Fruit fly (Drosophila melanogaster) whole organism, larva: Measurements from ENCODE around the gene Rala.
A peak's percentile ranks its signal among the peaks of the same experiment; 100 is the strongest.

Experiments used
- noc ChIP-seq: fragments of 200-800 bp; sonication (Bioruptor generic); optimal IDR thresholded peaks from 3 replicates; lab custom pipeline; 2019; ENCODE audit warnings: missing biosample characterization, mild to moderate bottlenecking, missing genetic modification characterization, moderate library complexity

Rala gene

DNA sequence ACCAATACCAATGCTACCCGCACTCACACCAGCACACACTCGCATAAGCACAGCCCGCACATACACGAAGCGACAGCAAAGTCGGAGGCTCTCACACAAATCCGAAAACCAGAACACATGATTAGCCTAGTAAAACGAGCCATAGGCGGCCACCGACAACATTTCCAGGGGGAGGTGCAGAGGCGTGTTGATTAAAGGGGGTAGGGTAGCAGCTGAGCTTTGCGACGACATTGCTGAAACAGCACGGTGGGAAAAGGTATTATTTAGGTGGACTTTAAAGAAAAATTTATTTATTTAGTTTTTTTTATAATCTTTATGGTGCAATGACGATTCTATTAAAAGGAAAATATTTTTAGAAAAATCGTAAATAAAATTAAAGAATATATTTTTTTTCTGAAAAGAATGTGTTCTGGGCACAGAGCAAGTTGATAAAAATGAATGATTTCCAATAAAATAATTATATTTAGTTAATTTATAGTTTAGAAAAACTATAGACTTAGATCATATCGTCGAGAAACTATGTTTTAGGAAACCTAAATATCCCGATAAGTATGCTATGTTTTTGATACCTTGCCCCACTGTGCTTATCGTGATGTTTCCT, 24.6 kb upstream of the Rala start:
- TF ChIP-seq noc = peak; percentile 83

DNA sequence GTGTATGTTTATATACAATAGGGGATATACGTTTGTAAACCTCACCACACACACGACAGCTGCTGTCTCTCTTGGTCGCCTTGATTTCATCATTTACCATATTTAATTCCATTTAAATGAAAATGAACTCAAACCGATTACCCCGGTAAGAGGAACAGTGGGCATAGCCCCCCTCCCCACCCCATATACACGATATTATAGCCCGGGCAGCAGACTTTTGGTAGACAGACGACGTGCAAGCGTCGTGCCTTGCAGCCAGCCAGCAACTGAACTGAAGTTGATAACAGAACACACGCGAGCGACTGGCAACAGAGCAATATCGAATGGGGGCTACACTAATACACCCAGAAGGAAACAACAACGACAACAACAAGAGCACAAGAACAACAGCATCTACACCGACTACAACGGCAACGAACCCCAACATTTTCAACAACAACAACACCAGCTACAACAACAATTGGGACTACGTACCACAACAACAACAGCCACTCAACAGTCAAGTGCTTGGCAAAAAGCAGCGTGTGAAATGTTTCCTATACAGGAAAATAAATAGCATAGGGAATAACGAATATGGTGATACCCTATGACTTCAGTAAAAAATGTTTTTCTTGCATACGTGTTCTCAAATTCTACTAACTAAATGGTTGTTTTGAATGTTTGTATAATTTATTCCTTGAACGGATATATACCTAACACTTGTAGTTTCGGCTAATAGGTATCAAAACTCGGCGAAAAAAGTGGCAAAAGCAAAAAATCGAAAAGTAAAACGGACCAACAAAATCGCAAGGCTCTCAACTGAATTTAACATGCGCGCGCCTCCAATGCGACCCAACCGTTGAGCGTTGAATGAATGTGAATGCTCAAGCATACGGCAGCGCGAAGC, 23.8 kb upstream of the Rala start:
- TF ChIP-seq noc = peak; percentile 83

DNA sequence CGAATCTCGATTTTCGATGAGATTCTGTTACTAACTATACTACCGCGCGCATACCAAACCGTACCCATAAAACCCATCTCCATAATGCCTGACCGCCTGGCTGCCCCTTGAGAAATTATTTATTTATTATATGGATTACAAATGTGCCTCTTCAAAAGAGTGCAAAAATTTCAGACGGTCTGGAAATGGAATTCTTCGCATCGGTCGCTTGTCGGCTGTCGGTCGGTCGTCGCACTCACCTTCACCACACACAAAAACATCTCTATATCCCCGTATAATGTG, 23.2 kb upstream of the Rala start:
- no peak for TF ChIP-seq noc

DNA sequence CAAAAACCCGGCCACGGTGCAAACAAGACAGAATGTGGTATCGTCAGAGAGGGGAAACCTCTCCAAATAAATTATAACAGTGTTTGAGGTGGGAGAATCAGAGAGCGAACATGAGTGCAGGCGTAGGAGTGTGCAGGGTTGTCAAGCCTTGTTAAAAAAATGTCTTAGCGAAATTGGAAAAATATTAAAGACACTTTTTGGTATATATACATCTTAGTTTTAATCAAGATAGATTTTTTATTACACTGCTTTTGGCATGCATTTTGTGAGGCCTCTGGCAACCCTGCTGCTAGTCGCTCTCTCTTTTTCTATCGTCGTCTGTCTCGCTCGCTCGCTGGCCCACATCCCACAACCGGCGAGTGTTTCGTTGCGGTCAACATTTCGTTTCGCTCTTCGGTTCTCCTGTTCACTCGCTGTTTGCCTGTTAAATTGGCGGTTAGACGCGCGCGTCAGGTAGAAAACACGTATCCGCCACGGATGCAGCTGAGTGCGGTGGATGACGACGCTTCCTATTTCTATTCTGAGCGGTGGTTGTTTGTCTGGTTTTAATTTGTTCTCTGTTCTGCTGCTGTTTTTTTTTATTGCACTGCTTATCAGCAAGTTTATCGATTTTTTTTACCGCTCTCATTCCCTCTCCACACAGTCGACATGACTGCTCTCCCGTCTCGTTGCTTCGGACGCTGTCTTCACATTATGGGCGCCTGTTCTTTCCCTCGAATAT, 22.7 kb upstream of the Rala start:
- TF ChIP-seq noc = peak; percentile 99

DNA sequence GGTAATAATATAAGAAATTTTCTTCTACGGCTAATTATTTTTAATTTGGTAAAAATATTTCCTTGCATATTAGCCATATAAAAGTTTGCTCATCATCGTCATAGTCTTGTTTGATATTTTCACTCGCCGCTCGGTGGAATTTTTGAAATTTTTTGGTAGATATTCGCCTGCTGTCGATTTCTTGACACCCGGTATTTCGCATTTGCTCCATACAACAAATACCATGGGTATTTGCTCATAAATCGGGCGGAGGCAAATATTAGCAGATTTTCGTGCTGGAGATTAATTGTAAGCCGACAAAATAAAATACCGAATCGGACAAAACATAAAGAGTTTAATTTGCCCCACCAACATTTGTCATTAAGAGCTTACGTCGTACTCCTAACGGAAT, 22.2 kb upstream of the Rala start:
- TF ChIP-seq noc = no peak

DNA sequence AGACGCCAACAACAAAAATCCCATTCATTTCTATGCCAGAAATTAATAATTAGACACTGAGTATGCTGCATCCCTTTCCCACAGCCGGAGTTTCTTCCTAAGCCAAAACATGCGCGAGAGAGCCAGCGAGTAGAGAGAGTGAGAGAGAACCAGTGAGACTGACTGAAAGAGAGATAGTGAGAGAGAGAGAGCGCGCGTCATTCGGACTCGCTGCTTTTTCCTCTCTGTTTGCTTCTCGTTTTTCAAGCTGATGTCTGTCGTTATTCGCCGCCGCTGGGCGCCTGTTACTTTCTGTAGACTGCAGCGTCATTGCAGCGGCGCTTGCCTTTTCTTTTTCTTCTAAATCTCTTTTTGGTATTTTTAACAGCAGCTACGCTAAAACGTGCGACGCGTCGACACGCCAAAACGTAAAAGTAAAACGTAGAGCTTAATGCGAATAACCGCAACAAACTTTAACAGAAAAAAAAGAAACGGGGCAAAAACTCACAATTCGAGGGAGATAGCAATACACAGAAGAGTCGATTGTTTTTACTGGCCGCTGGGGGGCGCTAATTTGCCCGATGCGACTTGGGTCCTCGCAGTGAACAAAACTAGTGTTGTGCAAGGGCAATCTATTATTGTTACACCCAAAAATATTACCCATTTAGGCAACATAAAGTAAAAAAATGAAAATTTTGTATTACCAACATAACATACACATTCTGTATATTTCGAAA, 21.4 kb upstream of the Rala start:
- peak; percentile 6 for TF ChIP-seq noc

DNA sequence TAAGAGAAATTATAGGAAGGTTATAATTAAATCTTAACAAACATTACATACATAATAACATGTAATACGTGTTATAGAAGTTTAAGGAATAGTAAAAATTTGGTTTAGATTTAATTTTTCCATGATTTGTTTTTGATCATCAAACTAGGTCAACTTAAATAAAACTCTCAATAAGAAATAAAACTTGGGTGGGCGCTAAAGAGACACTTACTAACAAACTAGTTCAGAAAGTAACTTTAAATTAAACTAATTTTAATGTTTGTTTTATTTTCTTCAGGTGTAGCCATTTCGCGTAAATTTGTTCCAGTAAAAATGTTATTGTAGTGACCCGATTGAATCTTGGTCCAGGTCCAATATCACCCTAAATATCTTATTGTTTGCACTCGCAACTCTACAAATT, 20.9 kb upstream of the Rala start:
- TF ChIP-seq noc = no peak

DNA sequence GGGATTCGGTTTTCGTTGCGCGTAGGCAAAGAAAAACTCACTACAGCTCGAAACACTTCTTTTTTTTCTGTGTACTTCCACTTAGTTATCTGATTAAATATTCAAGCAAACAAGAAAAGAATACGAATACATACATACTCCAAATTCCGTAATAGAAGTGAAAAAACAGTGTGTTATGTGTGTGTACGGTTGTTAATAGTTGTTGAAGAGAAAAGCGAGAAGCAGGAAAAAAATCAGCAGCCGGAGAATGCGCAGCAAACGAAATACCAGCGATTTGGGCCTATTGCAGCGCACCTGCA, 20.4 kb upstream of the Rala start:
- no peak for TF ChIP-seq noc

DNA sequence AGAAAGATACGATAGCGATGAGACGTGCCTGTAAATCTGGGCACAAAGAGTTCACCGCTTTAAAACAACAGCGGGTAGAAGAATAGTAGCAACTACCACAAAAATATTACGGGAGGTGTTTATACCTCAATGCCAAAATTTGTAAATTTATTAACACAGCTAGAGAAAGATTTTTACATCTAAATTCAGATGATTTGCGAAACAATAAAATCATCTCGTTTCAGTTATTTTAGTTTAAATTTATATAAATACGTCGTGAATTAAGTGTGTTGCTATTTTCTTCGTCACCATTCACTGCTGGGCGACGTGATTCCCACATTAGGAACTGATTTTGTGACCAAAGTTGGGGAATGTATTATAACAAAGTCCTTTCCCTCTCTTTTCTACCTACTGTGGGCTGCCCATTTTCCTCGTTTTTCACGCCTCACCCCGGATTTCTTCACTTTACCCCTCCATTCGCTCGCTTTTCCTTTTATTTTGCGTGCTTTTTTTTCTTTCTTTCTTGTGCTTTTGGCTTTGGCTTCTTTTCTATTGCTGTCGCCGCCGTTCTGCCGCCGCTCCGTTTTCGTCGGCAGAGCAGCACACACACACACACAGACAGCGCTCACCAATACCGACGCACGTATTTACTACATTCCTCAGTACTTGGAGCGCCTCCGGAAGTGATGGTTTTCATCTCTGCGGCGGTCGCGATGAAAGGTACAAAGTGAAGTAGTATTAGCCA, 19.9 kb upstream of the Rala start:
- no peak for TF ChIP-seq noc

DNA sequence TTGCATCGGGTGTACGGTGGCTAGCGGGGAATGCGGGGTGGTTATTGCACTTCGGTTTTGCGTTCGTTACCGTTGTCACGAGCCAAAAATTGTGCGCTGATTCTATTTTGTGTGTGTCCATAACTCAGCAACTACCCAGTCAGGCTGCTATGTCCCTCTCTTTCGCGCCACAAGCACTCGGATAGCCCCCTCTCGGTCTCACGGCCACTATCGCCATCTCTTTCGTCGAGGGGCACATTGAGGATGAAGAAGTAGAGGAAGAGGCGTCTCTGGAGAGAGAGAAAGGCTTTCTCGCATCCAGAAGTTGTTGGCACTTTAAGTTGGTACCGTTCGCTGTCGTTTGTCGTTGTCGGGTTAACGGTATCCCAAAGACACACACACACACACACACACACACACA, 18.3 kb upstream of the Rala start:
- no peak for TF ChIP-seq noc

DNA sequence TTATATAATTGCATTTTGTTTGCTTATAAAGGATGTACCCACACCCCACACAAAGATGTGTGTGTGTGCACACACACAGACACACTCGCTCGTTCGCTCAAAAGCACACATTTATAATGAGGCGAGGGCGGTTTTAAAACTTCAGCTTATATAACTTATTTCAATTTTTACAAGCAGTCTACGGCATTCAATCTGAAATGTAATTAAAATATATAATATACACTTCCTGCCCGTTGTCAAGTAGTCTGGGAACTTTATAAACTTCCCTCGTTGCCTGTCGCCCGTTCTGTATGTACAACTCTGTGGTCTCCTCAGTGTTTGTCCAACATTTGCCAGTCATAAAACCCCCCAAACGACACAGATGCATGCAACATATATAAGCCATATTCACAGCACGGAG, 11.4 kb upstream of the Rala start:
- no peak for TF ChIP-seq noc

DNA sequence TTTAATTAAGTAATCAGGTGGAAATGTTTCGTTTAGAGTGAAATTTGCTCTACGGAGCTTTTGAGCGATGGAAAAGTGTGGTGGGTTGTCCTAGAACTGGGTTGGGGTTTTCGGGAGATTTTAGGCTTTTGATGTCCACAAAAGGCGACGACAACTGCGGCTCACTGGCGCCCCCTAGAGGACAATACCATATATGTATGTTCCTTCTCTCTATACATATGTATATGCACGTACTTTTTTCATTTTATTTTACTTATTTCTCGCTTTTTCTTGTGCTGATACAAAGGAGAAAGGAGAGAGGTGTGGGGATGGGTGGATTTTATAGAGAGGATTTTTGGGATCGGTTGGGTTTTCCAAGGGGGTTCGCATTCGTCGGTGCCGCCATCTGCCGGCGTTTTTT, 6.5 kb upstream of the Rala start:
- TF ChIP-seq noc = no peak

DNA sequence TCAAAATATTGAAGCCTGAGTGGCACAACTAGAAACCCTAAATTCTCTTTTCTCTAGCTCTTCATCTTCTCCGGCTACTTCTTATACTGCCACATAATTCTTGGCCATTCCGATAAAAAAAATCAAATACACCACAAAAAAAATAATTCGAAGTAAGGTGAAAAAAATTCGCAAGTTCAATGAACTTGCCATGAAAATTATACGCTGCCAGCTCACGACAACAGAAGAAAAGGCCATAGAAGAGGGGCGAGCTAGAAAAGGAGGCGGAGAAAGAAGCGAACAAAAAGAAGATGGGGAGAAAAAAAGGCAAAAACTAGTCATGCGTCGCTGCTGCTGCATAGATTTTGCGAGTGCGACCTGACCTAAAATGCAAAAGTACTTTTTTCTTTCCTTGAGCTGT, 5.6 kb upstream of the Rala start:
- no peak for TF ChIP-seq noc

DNA sequence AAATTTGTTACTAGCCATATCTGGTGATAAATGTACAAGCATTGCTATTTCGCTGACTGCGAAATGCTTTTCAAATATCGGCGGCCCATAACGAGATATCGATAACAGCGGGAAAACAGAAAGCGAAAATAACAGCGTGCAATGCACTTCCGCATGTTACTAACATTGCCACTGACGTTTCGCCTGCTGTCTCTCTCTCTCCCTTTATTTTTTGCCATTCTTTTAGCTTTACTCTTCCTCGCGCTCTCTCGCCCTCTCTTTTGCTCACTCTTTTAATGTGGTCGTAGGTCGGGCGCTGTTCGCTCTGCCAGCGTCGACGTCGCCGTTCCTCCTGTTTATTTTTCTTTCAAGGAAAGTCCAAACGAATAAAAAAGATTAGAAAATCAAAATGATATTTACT, 3.5 kb upstream of the Rala start:
- TF ChIP-seq noc = no peak

DNA sequence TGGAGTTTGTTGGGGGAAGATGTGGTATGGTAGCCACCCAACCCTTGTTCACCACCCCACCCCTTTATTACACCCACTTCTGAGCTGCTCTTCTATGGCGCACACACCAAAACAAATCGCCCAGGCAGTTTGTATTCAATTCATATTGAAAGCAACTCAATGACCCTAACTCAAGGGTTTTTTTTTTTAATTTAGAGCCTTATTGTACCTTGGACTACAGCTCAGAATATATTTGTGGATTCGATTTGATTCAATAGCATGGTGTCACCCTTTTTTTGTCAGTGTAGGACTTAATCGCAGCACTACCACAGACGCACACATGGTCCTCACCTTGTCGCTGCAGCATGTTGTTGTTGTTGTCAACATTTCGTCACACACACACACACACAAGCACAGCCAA, 2.8 kb upstream of the Rala start:
- no peak for TF ChIP-seq noc

DNA sequence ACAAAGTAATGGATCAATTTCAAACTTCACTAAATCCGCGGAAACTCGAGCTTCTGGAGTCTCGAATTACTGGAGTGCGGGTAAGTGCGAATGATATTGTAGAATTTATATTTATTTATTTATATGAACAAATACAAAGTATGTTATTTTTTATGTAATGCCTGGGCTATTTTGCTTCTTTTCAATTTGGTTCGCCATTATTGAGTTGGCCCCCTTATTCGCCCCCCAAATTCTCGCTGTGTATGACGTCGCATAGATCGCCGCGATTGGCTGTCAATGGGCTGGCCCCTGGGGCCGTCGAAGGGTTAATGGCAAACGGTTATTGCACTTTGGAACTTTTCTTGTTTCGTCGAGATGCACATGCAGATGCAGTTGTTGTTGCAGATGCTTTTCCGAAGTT, 2.1 kb upstream of the Rala start:
- no peak for TF ChIP-seq noc
